Fruit fly (Drosophila melanogaster): ENCODE data around the gene mei-P26.

The mei-P26 gene

dm6 chrX:9164510-9165506 is 1.8 kb downstream of the mei-P26 start:
- TF ChIP-seq noc (tag; optimal IDR thresholded peaks at IDR 0.05) = no peak

- no peak for TF ChIP-seq noc (tag; optimal IDR thresholded peaks at IDR 0.05)
These were observed 5.2 kb downstream of the mei-P26 start for dm6 chrX:9168273-9168672.

- no peak for TF ChIP-seq noc (tag; optimal IDR thresholded peaks at IDR 0.05)
These were observed 24.4 kb downstream of the mei-P26 start for dm6 chrX:9187429-9187828.

- TF ChIP-seq noc (tag; optimal IDR thresholded peaks at IDR 0.05) = no peak
These were observed 27.6 kb downstream of the mei-P26 start, which contains the start of gene CG12115 for dm6 chrX:9190555-9191184. Gene CG12115, minus strand, starts transcription at chrX:9190605.

DNA sequence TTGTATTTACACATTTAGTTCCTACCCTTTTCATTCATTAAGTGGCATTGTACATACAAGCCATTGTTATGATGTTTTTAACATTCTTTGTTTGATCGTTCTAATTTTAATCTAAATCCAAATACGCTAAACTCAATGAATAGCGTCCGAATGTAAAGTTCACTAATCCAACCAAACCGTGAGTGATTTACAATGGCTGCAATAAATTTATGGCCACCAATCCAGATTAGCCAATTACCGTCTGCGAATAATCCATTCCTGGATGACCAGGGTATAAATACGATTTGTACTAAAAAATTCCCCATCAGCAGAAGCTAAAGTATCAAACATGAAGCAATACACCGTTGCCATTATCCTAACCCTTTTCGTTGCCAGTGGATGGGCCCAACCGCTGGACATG is 28.3 kb downstream of the mei-P26 start, which contains the start of gene CG12057:
CG12057 (plus strand) TSS at position 301 of the 400 bp plus-strand sequence.
- no peak for TF ChIP-seq noc (tag; optimal IDR thresholded peaks at IDR 0.05)

DNA sequence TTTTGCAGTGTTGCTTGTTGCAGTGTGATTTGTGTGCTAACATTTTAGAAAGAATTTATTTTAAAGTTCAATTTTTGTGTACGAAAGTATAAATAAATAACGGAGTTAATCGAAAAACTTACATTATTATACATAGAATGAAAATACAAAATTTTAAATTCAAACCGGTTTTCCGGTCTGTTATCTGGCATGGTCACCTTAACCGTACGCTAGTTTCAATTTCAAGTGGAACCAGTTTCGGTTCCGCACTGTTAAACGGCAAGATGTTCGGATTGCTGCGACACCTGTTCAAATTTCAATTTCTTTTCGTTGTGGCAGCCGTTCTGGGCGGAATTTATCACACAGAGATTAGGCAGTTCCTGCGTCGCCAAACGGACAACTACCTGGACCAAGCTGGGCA is 29.4 kb downstream of the mei-P26 start, which contains the start of gene CG12056:
CG12056 (plus strand) TSS at position 241 of the 400 bp plus-strand sequence.
- no peak for TF ChIP-seq noc (tag; optimal IDR thresholded peaks at IDR 0.05)

DNA sequence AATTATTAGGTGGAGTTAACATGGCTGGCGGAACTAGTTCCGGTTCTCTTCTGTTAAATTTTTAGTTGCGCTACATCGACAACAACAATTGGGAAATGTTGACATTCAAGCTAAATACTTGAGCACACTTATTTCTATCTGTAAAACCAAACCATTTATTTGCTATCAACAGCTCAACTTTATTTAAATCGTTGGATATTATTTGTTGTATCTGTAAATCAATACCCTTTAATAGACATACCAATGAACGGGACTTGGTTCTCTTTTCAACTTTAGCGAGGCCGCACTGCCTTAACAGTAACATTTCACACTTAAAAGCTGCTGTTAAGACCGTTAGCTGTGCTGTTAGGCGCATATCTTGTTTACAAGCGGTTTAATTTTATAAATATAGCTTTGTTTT is 30.5 kb downstream of the mei-P26 start, which contains the start of gene CG12106:
CG12106 (plus strand) TSS at position 295 of the 400 bp plus-strand sequence.
- TF ChIP-seq noc (tag; optimal IDR thresholded peaks at IDR 0.05) = peak; percentile 30

- no peak for TF ChIP-seq noc (tag; optimal IDR thresholded peaks at IDR 0.05)
These were observed 32.3 kb downstream of the mei-P26 start for dm6 chrX:9195311-9195710.

- peak; percentile 68 for TF ChIP-seq noc (tag; optimal IDR thresholded peaks at IDR 0.05)
These were observed 33.3 kb downstream of the mei-P26 start, which contains the start of gene CG12118 for dm6 chrX:9196362-9196761. Gene CG12118, minus strand, starts transcription at chrX:9196414.

dm6 chrX:9200234-9200633 is 37.2 kb downstream of the mei-P26 start:
- TF ChIP-seq noc (tag; optimal IDR thresholded peaks at IDR 0.05) = no peak

DNA sequence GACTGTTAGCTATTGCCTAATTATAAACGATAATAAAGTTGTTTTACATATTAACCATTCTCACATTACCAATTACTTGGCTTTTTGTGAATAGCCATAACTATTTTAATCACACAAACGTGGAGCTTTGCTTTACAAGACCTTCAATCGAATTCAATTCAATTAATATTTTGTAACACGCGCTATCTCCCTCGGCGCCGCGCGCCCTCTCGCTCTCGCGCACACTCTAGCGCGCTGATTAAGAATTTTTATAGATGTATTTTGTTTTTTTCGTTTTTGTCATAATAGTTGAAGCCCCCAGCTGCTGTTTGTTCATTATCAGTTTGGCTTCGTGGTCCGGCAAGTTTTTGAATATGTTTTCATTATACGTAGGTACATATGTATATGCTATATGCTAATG is 38.0 kb downstream of the mei-P26 start:
- no peak for TF ChIP-seq noc (tag; optimal IDR thresholded peaks at IDR 0.05)

dm6 chrX:9201866-9202681 is 39.0 kb downstream of the mei-P26 start:
- peak; percentile 91 for TF ChIP-seq noc (tag; optimal IDR thresholded peaks at IDR 0.05)

- TF ChIP-seq noc (tag; optimal IDR thresholded peaks at IDR 0.05) = no peak
These were observed 47.7 kb downstream of the mei-P26 start, which contains the start of gene SmydA-9 for dm6 chrX:9210787-9211186. Gene SmydA-9, minus strand, starts transcription at chrX:9210887.

DNA sequence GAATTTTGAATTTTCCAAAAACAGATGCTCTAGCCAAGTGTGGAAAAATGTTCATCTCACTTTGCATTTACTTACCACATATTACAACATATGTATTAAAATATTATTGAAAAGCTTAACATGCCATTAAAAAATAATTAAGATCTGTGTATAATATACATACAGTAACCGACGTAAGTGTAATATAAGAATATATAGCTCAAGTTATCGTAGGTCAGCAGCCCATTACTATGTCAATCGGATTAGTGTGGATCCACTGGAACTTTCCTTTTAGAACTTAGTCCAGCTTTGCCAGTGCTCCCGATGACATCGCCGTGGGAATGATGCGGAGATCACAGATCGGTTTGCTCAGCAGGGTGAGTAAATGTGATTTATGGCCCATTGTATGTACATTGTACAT is 51.5 kb downstream of the mei-P26 start, which contains the start of gene Obp8a:
Obp8a (plus strand) TSS at position 301 of the 400 bp plus-strand sequence.
- no peak for TF ChIP-seq noc (tag; optimal IDR thresholded peaks at IDR 0.05)

- TF ChIP-seq noc (tag; optimal IDR thresholded peaks at IDR 0.05) = no peak
These were observed 52.4 kb downstream of the mei-P26 start, which contains the start of gene CG15368 for dm6 chrX:9215485-9215884. Gene CG15368, plus strand, starts transcription at chrX:9215785.

Data from whole organism, larva.